Worm (Caenorhabditis elegans): ENCODE data around the gene tmem-218.

The tmem-218 gene

DNA sequence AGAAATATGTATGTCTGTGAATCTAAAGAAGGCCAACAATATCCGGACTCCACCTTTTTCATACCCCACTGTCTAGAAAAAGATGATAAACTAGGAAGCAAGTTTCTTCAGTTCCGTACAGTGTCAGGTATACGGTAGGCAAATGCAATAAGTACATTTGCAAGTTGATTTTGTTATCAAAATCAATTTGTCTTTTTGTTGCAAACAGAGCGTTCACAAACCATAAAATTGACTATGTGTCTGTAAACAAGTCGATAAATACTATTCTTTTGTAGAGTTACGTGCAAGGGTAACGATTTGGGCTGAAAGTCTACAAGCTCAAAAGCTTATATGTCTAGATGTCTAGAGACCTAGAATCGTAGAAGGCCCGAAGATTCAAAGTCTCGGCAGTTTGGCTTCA lies 23.8 kb upstream of the tmem-218 start:
- no peak for TF ChIP-seq tbx-8 (GFP tag; optimal IDR thresholded peaks at IDR 0.05)
- TF ChIP-seq M03D4.4 (tag; optimal IDR thresholded peaks at IDR 0.05) = no peak
- no peak for TF ChIP-seq mab-5 (tag; optimal IDR thresholded peaks at IDR 0.05)
- TF ChIP-seq pha-4 (tag; optimal IDR thresholded peaks at IDR 0.05) = no peak
- no peak for TF ChIP-seq unc-120 (tag; optimal IDR thresholded peaks at IDR 0.05; ENCODE audit: poor library complexity, severe bottlenecking)
- no peak for TF ChIP-seq ztf-11 (tag; optimal IDR thresholded peaks at IDR 0.05)
- TF ChIP-seq lin-13 (tag; optimal IDR thresholded peaks at IDR 0.05) = no peak
- no peak for TF ChIP-seq ces-1 (GFP tag; optimal IDR thresholded peaks at IDR 0.05)
- no peak for TF ChIP-seq unc-39 (tag; optimal IDR thresholded peaks at IDR 0.05)
- no peak for TF ChIP-seq lsy-2 (tag; optimal IDR thresholded peaks at IDR 0.05)
- no peak for TF ChIP-seq mls-2 (tag; optimal IDR thresholded peaks at IDR 0.05)
- no peak for TF ChIP-seq cnd-1 (tag; optimal IDR thresholded peaks at IDR 0.05)
- TF ChIP-seq ceh-39 (tag; optimal IDR thresholded peaks at IDR 0.05) = no peak

ce11 chrX:17626599-17626998 lies 22.9 kb upstream of the tmem-218 start:
- no peak for TF ChIP-seq sem-2 (GFP tag; optimal IDR thresholded peaks at IDR 0.05)
- TF ChIP-seq nhr-76 (tag; optimal IDR thresholded peaks at IDR 0.05) = no peak
- TF ChIP-seq snpc-4 (tag; optimal IDR thresholded peaks at IDR 0.05) = no peak

DNA sequence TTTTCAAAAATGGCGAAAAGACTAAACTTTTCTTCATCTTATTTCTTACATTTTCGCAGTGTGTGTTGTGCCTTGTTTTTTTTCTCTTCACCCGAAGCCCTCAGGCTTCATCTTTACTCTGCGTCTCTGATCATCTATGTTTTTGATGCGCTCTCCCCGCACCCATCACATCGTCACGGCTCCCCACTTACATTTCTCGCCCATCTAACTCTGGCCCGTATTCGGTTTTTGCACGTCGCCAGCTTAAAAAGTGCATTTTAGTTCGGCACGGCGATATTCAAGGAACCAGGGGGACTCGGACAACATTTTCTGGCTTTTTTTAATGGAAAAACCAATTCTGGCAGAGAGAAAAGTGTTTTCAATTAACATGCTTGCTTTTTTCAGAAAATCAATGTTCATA lies 22.1 kb upstream of the tmem-218 start:
- TF ChIP-seq snpc-4 (tag; optimal IDR thresholded peaks at IDR 0.05) (no peak), unc-62 (GFP tag; optimal IDR thresholded peaks at IDR 0.05) (no peak), hlh-1 (tag; optimal IDR thresholded peaks at IDR 0.05) (no peak), nhr-237 (tag; optimal IDR thresholded peaks at IDR 0.05) (no peak), blmp-1 (tag; optimal IDR thresholded peaks at IDR 0.05) (no peak), drap-1 (GFP tag; optimal IDR thresholded peaks at IDR 0.05) (no peak), lsy-2 (tag; optimal IDR thresholded peaks at IDR 0.05) (no peak), ceh-83 (GFP tag; optimal IDR thresholded peaks at IDR 0.05) (no peak), elt-3 (tag; optimal IDR thresholded peaks at IDR 0.05) (no peak), unc-120 (tag; optimal IDR thresholded peaks at IDR 0.05; ENCODE audit: poor library complexity, severe bottlenecking) (no peak), mls-2 (tag; optimal IDR thresholded peaks at IDR 0.05) (no peak), unc-39 (tag; optimal IDR thresholded peaks at IDR 0.05) (no peak), pha-4 (tag; optimal IDR thresholded peaks at IDR 0.05) (no peak), ham-2 (GFP tag; optimal IDR thresholded peaks at IDR 0.05) (no peak), sem-2 (GFP tag; optimal IDR thresholded peaks at IDR 0.05) (no peak)

ce11 chrX:17627923-17628322 lies 21.6 kb upstream of the tmem-218 start:
- TF ChIP-seq unc-62 (GFP tag; optimal IDR thresholded peaks at IDR 0.05) = no peak
- TF ChIP-seq M03D4.4 (tag; optimal IDR thresholded peaks at IDR 0.05) = no peak
- TF ChIP-seq unc-39 (tag; optimal IDR thresholded peaks at IDR 0.05) = no peak
- TF ChIP-seq ham-2 (GFP tag; optimal IDR thresholded peaks at IDR 0.05) = no peak
- TF ChIP-seq blmp-1 (tag; optimal IDR thresholded peaks at IDR 0.05) = no peak
- no peak for TF ChIP-seq mls-2 (tag; optimal IDR thresholded peaks at IDR 0.05)
- TF ChIP-seq unc-120 (tag; optimal IDR thresholded peaks at IDR 0.05; ENCODE audit: poor library complexity, severe bottlenecking) = no peak
- no peak for TF ChIP-seq zip-8 (tag; optimal IDR thresholded peaks at IDR 0.05)
- TF ChIP-seq lin-13 (tag; optimal IDR thresholded peaks at IDR 0.05) = no peak
- no peak for TF ChIP-seq nhr-2 (tag; optimal IDR thresholded peaks at IDR 0.05)
- TF ChIP-seq lsy-2 (tag; optimal IDR thresholded peaks at IDR 0.05) = no peak
- TF ChIP-seq mab-5 (tag; optimal IDR thresholded peaks at IDR 0.05) = no peak
- TF ChIP-seq flh-1 (GFP tag; optimal IDR thresholded peaks at IDR 0.05) = no peak
- TF ChIP-seq bed-3 (GFP tag; optimal IDR thresholded peaks at IDR 0.05) = no peak
- no peak for TF ChIP-seq nhr-12 (tag; optimal IDR thresholded peaks at IDR 0.05)
- no peak for TF ChIP-seq ceh-43 (GFP tag; optimal IDR thresholded peaks at IDR 0.05)

DNA sequence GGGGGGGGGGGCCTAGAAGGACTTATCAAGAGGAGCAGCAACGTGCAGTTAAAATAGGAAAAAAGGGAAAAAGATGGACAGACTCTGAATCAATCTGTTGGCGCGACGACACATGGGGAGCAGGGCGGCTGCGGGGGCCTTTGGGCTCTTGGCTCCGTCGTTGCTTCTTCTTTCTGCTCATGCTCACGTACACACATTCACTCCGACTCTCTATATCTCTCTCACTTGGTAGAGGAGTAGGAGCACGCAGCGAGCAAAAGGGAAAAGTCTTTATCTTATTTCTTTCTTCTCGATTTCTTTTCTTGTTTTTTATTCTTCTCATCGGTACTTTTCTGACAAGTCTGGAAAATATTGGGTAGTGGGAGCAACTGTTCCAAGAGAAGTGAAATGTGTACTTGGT lies 21.1 kb upstream of the tmem-218 start:
- TF ChIP-seq ham-2 (GFP tag; optimal IDR thresholded peaks at IDR 0.05) (no peak), flh-1 (GFP tag; optimal IDR thresholded peaks at IDR 0.05) (no peak), pha-4 (tag; optimal IDR thresholded peaks at IDR 0.05) (no peak), ceh-83 (GFP tag; optimal IDR thresholded peaks at IDR 0.05) (no peak), drap-1 (GFP tag; optimal IDR thresholded peaks at IDR 0.05) (no peak), hlh-1 (tag; optimal IDR thresholded peaks at IDR 0.05) (no peak), snpc-4 (tag; optimal IDR thresholded peaks at IDR 0.05) (no peak), ceh-43 (GFP tag; optimal IDR thresholded peaks at IDR 0.05) (no peak), nhr-28 (tag; optimal IDR thresholded peaks at IDR 0.05) (no peak), unc-120 (tag; optimal IDR thresholded peaks at IDR 0.05; ENCODE audit: poor library complexity, severe bottlenecking) (peak; percentile 22), ces-1 (GFP tag; optimal IDR thresholded peaks at IDR 0.05) (peak; percentile 46), nhr-2 (tag; optimal IDR thresholded peaks at IDR 0.05) (no peak), zip-8 (tag; optimal IDR thresholded peaks at IDR 0.05) (no peak), mls-2 (tag; optimal IDR thresholded peaks at IDR 0.05) (no peak), ceh-39 (tag; optimal IDR thresholded peaks at IDR 0.05) (no peak), sptf-1 (tag; optimal IDR thresholded peaks at IDR 0.05) (peak; percentile 29)
